Fruit fly (Drosophila melanogaster) whole organism, embryonic: ENCODE results near the gene Ctu2.

Source experiments
- Aef1 ChIP-seq: fragments of 200-800 bp; sonication (Bioruptor generic); IDR thresholded peaks from 3 replicates; pipeline ENCODE4 v1.3.6; 2022; ENCODE audit warnings: missing biosample characterization, missing genetic modification characterization
- CG10147 ChIP-seq: fragments of 200-800 bp; sonication (Bioruptor generic); optimal IDR thresholded peaks from 2 replicates; lab custom pipeline; 2019; ENCODE audit warnings: missing biosample characterization, mild to moderate bottlenecking, missing genetic modification characterization, moderate library complexity
- CG10543 ChIP-seq: fragments of 200-800 bp; sonication (Bioruptor generic); optimal IDR thresholded peaks from 3 replicates; lab custom pipeline; 2017; ENCODE audit warnings: missing biosample characterization, mild to moderate bottlenecking, missing genetic modification characterization, moderate library complexity
- CG12299 ChIP-seq: fragments of 200-800 bp; sonication (Bioruptor generic); optimal IDR thresholded peaks from 2 replicates; lab custom pipeline; 2018; ENCODE audit warnings: missing biosample characterization, mild to moderate bottlenecking, missing genetic modification characterization
- CG13296 ChIP-seq: fragments of 200-800 bp; sonication (Bioruptor generic); optimal IDR thresholded peaks from 3 replicates; lab custom pipeline; 2018; ENCODE audit warnings: missing biosample characterization, mild to moderate bottlenecking, missing genetic modification characterization
- CG13894 ChIP-seq: fragments of 200-800 bp; sonication (Bioruptor generic); optimal IDR thresholded peaks from 3 replicates; lab custom pipeline; 2018; ENCODE audit warnings: missing biosample characterization, mild to moderate bottlenecking, missing genetic modification characterization, moderate library complexity
- CG14710 ChIP-seq: fragments of 200-800 bp; sonication (Bioruptor generic); optimal IDR thresholded peaks from 3 replicates; lab custom pipeline; 2019; ENCODE audit warnings: missing biosample characterization, mild to moderate bottlenecking, missing genetic modification characterization, moderate library complexity
- CG14860 ChIP-seq: fragments of 200-800 bp; sonication (Bioruptor generic); IDR thresholded peaks from 3 replicates; pipeline ENCODE4 v1.3.6; 2022; ENCODE audit warnings: missing biosample characterization, missing genetic modification characterization; ENCODE audit not compliant: partially characterized antibody
- CG15269 ChIP-seq: fragments of 200-800 bp; sonication (Bioruptor generic); optimal IDR thresholded peaks from 2 replicates; lab custom pipeline; 2018; ENCODE audit warnings: missing biosample characterization, mild to moderate bottlenecking, missing genetic modification characterization, moderate library complexity
- CG15514 ChIP-seq: fragments of 200-800 bp; sonication (Bioruptor generic); optimal IDR thresholded peaks from 3 replicates; lab custom pipeline; 2017; ENCODE audit warnings: missing biosample characterization, missing genetic modification characterization, mild to moderate bottlenecking, moderate library complexity, missing genetic modification reagents
- CG15601 ChIP-seq: fragments of 200-800 bp; sonication (Bioruptor generic); optimal IDR thresholded peaks from 3 replicates; lab custom pipeline; 2019; ENCODE audit warnings: missing biosample characterization, mild to moderate bottlenecking, missing genetic modification characterization, moderate library complexity
- CG16863 ChIP-seq: fragments of 200-800 bp; sonication (Bioruptor generic); optimal IDR thresholded peaks from 3 replicates; lab custom pipeline; 2016; ENCODE audit warnings: missing biosample characterization, missing genetic modification characterization
- CG17328 ChIP-seq: fragments of 200-800 bp; sonication (Bioruptor generic); IDR thresholded peaks from 2 replicates; pipeline ENCODE4 v1.3.6; 2022; ENCODE audit warnings: missing biosample characterization, missing genetic modification characterization
- CG17802 ChIP-seq: fragments of 200-800 bp; sonication (Bioruptor generic); optimal IDR thresholded peaks from 2 replicates; lab custom pipeline; 2018; ENCODE audit warnings: missing biosample characterization, mild to moderate bottlenecking, missing genetic modification characterization, moderate library complexity
- CG1792 ChIP-seq: fragments of 200-800 bp; sonication (Bioruptor generic); optimal IDR thresholded peaks from 2 replicates; lab custom pipeline; 2016; ENCODE audit warnings: missing biosample characterization, missing genetic modification characterization
- CG18764 ChIP-seq: fragments of 200-800 bp; sonication (Bioruptor generic); optimal IDR thresholded peaks from 3 replicates; lab custom pipeline; 2016; ENCODE audit warnings: missing biosample characterization, missing genetic modification characterization
- CG31224 ChIP-seq: fragments of 200-800 bp; sonication (Bioruptor generic); IDR thresholded peaks from 2 replicates; pipeline ENCODE4 v1.3.6; 2022; ENCODE audit warnings: missing biosample characterization, missing genetic modification characterization
- CG31388 ChIP-seq: fragments of 200-800 bp; sonication (Bioruptor generic); optimal IDR thresholded peaks from 2 replicates; lab custom pipeline; 2016; ENCODE audit warnings: missing biosample characterization, missing genetic modification characterization
- CG3407 ChIP-seq: fragments of 200-800 bp; sonication (Bioruptor generic); optimal IDR thresholded peaks from 2 replicates; lab custom pipeline; 2018; ENCODE audit warnings: missing biosample characterization, mild to moderate bottlenecking, missing genetic modification characterization
- CG34224 ChIP-seq: fragments of 200-800 bp; sonication (Bioruptor generic); IDR thresholded peaks from 3 replicates; pipeline ENCODE4 v1.3.6; 2022; ENCODE audit warnings: missing biosample characterization, missing genetic modification characterization; ENCODE audit not compliant: partially characterized antibody
- CG4730 ChIP-seq: fragments of 200-800 bp; sonication (Bioruptor generic); IDR thresholded peaks from 2 replicates; pipeline ENCODE4 v1.3.6; 2022; ENCODE audit warnings: missing biosample characterization, missing genetic modification characterization
- CG4820 ChIP-seq: fragments of 200-800 bp; sonication (Bioruptor generic); optimal IDR thresholded peaks from 3 replicates; lab custom pipeline; 2016; ENCODE audit warnings: missing biosample characterization, missing genetic modification characterization
- CG5953 ChIP-seq: fragments of 200-800 bp; sonication (Bioruptor generic); IDR thresholded peaks from 2 replicates; pipeline ENCODE4 v1.3.6; 2022; ENCODE audit warnings: missing biosample characterization, missing genetic modification characterization
- CG9727 ChIP-seq: fragments of 200-800 bp; sonication (Bioruptor generic); optimal IDR thresholded peaks from 3 replicates; lab custom pipeline; 2017; ENCODE audit warnings: missing biosample characterization, mild to moderate bottlenecking, missing genetic modification characterization
- CG9932 ChIP-seq: fragments of 200-800 bp; sonication (Bioruptor generic); IDR thresholded peaks from 2 replicates; pipeline ENCODE4 v1.3.6; 2022; ENCODE audit warnings: missing biosample characterization, missing genetic modification characterization
- D19A ChIP-seq: fragments of 200-800 bp; optimal IDR thresholded peaks from 3 replicates; lab custom pipeline; 2019; ENCODE audit warnings: missing biosample characterization, mild to moderate bottlenecking, missing genetic modification characterization, moderate library complexity
- Dek ChIP-seq: fragments of 200-800 bp; sonication (Bioruptor generic); optimal IDR thresholded peaks from 3 replicates; lab custom pipeline; 2019; ENCODE audit warnings: missing biosample characterization, mild to moderate bottlenecking, missing genetic modification characterization, moderate library complexity
- Fer3 ChIP-seq: fragments of 200-800 bp; sonication (Bioruptor generic); optimal IDR thresholded peaks from 2 replicates; lab custom pipeline; 2018; ENCODE audit warnings: missing biosample characterization, mild to moderate bottlenecking, missing genetic modification characterization, moderate library complexity
- Hmr ChIP-seq: fragments of 200-800 bp; sonication (Bioruptor generic); optimal IDR thresholded peaks from 3 replicates; lab custom pipeline; 2017; ENCODE audit warnings: mild to moderate bottlenecking, missing biosample characterization, missing genetic modification reagents, missing genetic modification characterization
- Meics ChIP-seq: fragments of 200-800 bp; sonication (Bioruptor generic); optimal IDR thresholded peaks from 2 replicates; lab custom pipeline; 2017; ENCODE audit warnings: missing biosample characterization, mild to moderate bottlenecking, missing genetic modification characterization
- Myb ChIP-seq: fragments of 200-800 bp; sonication (Bioruptor generic); optimal IDR thresholded peaks from 2 replicates; lab custom pipeline; 2016; ENCODE audit warnings: missing biosample characterization, missing genetic modification characterization
- NC2β ChIP-seq: fragments of 200-800 bp; sonication (Bioruptor generic); optimal IDR thresholded peaks from 2 replicates; lab custom pipeline; 2016; ENCODE audit warnings: missing biosample characterization, missing genetic modification characterization
- NK7.1 ChIP-seq: fragments of 200-800 bp; sonication (Bioruptor generic); optimal IDR thresholded peaks from 3 replicates; lab custom pipeline; 2016; ENCODE audit warnings: missing biosample characterization, missing genetic modification characterization
- Nf-YC ChIP-seq: fragments of 200-800 bp; optimal IDR thresholded peaks from 3 replicates; lab custom pipeline; 2019; ENCODE audit warnings: missing biosample characterization, mild to moderate bottlenecking, missing genetic modification characterization, moderate library complexity
- bab2 ChIP-seq: fragments of 200-800 bp; sonication (Bioruptor generic); optimal IDR thresholded peaks from 2 replicates; lab custom pipeline; 2016; ENCODE audit warnings: missing biosample characterization, missing genetic modification characterization
- bbx ChIP-seq: fragments of 200-800 bp; sonication (Bioruptor generic); IDR thresholded peaks from 2 replicates; pipeline ENCODE4 v1.3.6; 2022; ENCODE audit warnings: missing biosample characterization, missing genetic modification characterization; ENCODE audit not compliant: partially characterized antibody
- bowl ChIP-seq: fragments of 200-800 bp; sonication (Bioruptor generic); IDR thresholded peaks from 2 replicates; pipeline ENCODE4 v1.3.6; 2022; ENCODE audit warnings: missing biosample characterization, missing genetic modification characterization
- dpn ChIP-seq, 2 experiments: fragments of 200-800 bp; sonication (Bioruptor generic); optimal IDR thresholded peaks; 3 replicates each; lab custom pipeline; 2016; ENCODE audit warnings: missing biosample characterization in 2 of 2, missing genetic modification characterization in 2 of 2
- jigr1 ChIP-seq: fragments of 200-800 bp; sonication (Bioruptor generic); IDR thresholded peaks from 3 replicates; pipeline ENCODE4 v1.3.6; 2022; ENCODE audit warnings: missing biosample characterization, missing genetic modification characterization
- otp ChIP-seq: fragments of 200-800 bp; sonication (Bioruptor generic); IDR thresholded peaks from 3 replicates; pipeline ENCODE4, ENCODE4 v1.3.6; 2022; ENCODE audit warnings: missing biosample characterization, missing genetic modification characterization
- pnt ChIP-seq: fragments of 200-800 bp; sonication (Bioruptor generic); optimal IDR thresholded peaks from 3 replicates; lab custom pipeline; 2016; ENCODE audit warnings: missing biosample characterization, missing genetic modification characterization
- prd ChIP-seq, 3 experiments: fragments of >200 bp in 2 of 3; fragments of 200-800 bp in 1 of 3; sonication (Bioruptor generic) in 1 of 3; optimal IDR thresholded peaks in 2 of 3; IDR thresholded peaks in 1 of 3; 2 replicates in 2 of 3; 3 replicates in 1 of 3; pipeline versions ENCODE4 v1.3.6 to Lab custom; 2017 to 2022; ENCODE audit warnings: missing biosample characterization in 1 of 3, missing genetic modification characterization in 1 of 3
- slp2 ChIP-seq: fragments of 200-800 bp; sonication (Bioruptor generic); optimal IDR thresholded peaks from 2 replicates; lab custom pipeline; 2016; ENCODE audit warnings: missing biosample characterization, missing genetic modification characterization
- stwl ChIP-seq: fragments of 200-800 bp; sonication (Bioruptor generic); optimal IDR thresholded peaks from 3 replicates; lab custom pipeline; 2018; ENCODE audit warnings: missing biosample characterization, mild to moderate bottlenecking, missing genetic modification characterization, moderate library complexity
- tio ChIP-seq: fragments of 200-800 bp; sonication (Bioruptor generic); optimal IDR thresholded peaks from 2 replicates; lab custom pipeline; 2017; ENCODE audit warnings: missing biosample characterization, missing genetic modification characterization, inconsistent platforms
- usp ChIP-seq: fragments of >200 bp; optimal IDR thresholded peaks from 2 replicates; lab custom pipeline; 2017; ENCODE audit warnings: missing biosample characterization, missing genetic modification characterization
- zen ChIP-seq: fragments of 200-800 bp; sonication (Bioruptor generic); optimal IDR thresholded peaks from 3 replicates; lab custom pipeline; 2018; ENCODE audit warnings: missing biosample characterization, mild to moderate bottlenecking, missing genetic modification characterization, moderate library complexity
- zen2 ChIP-seq: fragments of 200-800 bp; sonication (Bioruptor generic); IDR thresholded peaks from 3 replicates; pipeline ENCODE4 v1.3.6; 2022; ENCODE audit warnings: missing biosample characterization, missing genetic modification characterization; ENCODE audit not compliant: partially characterized antibody
- zf30C ChIP-seq: fragments of 200-800 bp; sonication (Bioruptor generic); optimal IDR thresholded peaks from 3 replicates; lab custom pipeline; 2018; ENCODE audit warnings: missing biosample characterization, mild to moderate bottlenecking, missing genetic modification characterization

The Ctu2 gene

dm6 chr2L:19533247-19533646 lies 40.2 kb upstream of the Ctu2 start, which contains the start of gene CG33116 (continued):
- TF ChIP-seq CG16863 (peak; percentile 65), slp2 (peak; percentile 73), zen (tag; lab: Kevin White, UChicago) (peak; percentile 64), tio (GFP tag; lab: Kevin White, UChicago) (peak; percentile 70), CG10543 (GFP tag; lab: Kevin White, UChicago) (peak; percentile 49), Aef1 (GFP tag; lab: Robert Waterston, UW) (peak; percentile 65), dpn (GFP tag; optimal IDR thresholded peaks at IDR 0.05; lab: Kevin White, UChicago) (peak; percentile 86 to 87), NC2β (GFP tag; lab: Kevin White, UChicago) (peak; percentile 84), CG10147 (GFP tag; lab: Kevin White, UChicago) (peak; percentile 45), CG15514 (GFP tag; lab: Kevin White, UChicago) (peak; percentile 78), CG15269 (tag; lab: Kevin White, UChicago) (peak; percentile 80), CG4730 (GFP tag; lab: Robert Waterston, UW) (peak; percentile 55), CG15601 (tag; lab: Kevin White, UChicago) (peak; percentile 79), CG31388 (GFP tag; lab: Kevin White, UChicago) (no peak), Nf-YC (peak; percentile 51), zf30C (GFP tag; lab: Kevin White, UChicago) (no peak), CG34224 (GFP tag; lab: Robert Waterston, UW) (peak; percentile 47), Myb (GFP tag; lab: Kevin White, UChicago) (peak; percentile 85), CG13296 (GFP tag; lab: Kevin White, UChicago) (peak; percentile 74), CG14860 (GFP tag; lab: Robert Waterston, UW) (no peak), D19A (peak; percentile 75), CG1792 (GFP tag; lab: Kevin White, UChicago) (peak; percentile 63), jigr1 (no peak), CG5953 (GFP tag; lab: Robert Waterston, UW) (peak; percentile 70), CG9727 (GFP tag; lab: Kevin White, UChicago) (peak; percentile 79), Hmr (GFP tag; lab: Kevin White, UChicago) (peak; percentile 88), CG31224 (GFP tag; lab: Robert Waterston, UW) (0 out of 2 replicates have a peak, but pooled peaks have one; percentile 26), usp (no peak), zen2 (no peak), Dek (tag; lab: Kevin White, UChicago) (peak; percentile 62), CG13894 (peak; percentile 38), CG4820 (GFP tag; lab: Kevin White, UChicago) (peak; percentile 75), otp (GFP tag; lab: Robert Waterston, UW) (peak; percentile 43; the same call in 2 of the 3 replicates), CG3407 (GFP tag; lab: Kevin White, UChicago) (peak; percentile 66), CG14710 (tag; lab: Kevin White, UChicago) (peak; percentile 78), Meics (GFP tag; lab: Kevin White, UChicago) (peak; percentile 82), bab2 (GFP tag; lab: Kevin White, UChicago) (peak; percentile 81), CG18764 (GFP tag; lab: Kevin White, UChicago) (peak; percentile 38), pnt (GFP tag; lab: Kevin White, UChicago) (peak; percentile 63), Fer3 (tag; lab: Kevin White, UChicago) (peak; percentile 78), CG17802 (peak; percentile 59), NK7.1 (GFP tag; lab: Kevin White, UChicago) (peak; percentile 70), CG12299 (tag; lab: Kevin White, UChicago) (peak; percentile 45), bowl (GFP tag; lab: Robert Waterston, UW) (0 out of 2 replicates have a peak, but pooled peaks have one; percentile 52), CG9932 (GFP tag; lab: Robert Waterston, UW) (peak; percentile 85), CG17328 (GFP tag; lab: Robert Waterston, UW) (peak; percentile 74), prd (optimal IDR thresholded peaks at IDR 0.05; lab: Kevin White, UChicago) (no peak), prd (GFP tag; IDR thresholded peaks at IDR 0.05; lab: Robert Waterston, UW) (peak; percentile 76), bbx (GFP tag; lab: Robert Waterston, UW) (peak; percentile 58), stwl (tag; lab: Kevin White, UChicago) (peak; percentile 85)
